Worm (Caenorhabditis elegans) whole organism, young adult: ENCODE measurements around the gene F54H5.5.

Source experiments
- F33H1.4 ChIP-seq: fragments of 200-800 bp; sonication (Bioruptor generic); IDR thresholded peaks from 2 replicates; pipeline ENCODE4 v1.3.6; 2022; ENCODE audit warnings: missing genetic modification reagents, missing genetic modification characterization, missing compliant biosample characterization
- F39B2.1 ChIP-seq: fragments of 200-800 bp; sonication (Bioruptor generic); IDR thresholded peaks from 2 replicates; pipeline ENCODE4 v1.3.6; 2022; ENCODE audit warnings: missing genetic modification reagents, missing genetic modification characterization, missing compliant biosample characterization
- T07F8.4 ChIP-seq: sonication (generic microtip); optimal IDR thresholded peaks from 2 replicates; lab custom pipeline; 2016; ENCODE audit warnings: mild to moderate bottlenecking, missing genetic modification characterization, moderate library complexity, missing compliant biosample characterization
- ccch-3 ChIP-seq: fragments of 200-800 bp; sonication (Bioruptor generic); optimal IDR thresholded peaks from 2 replicates; lab custom pipeline; 2018; ENCODE audit warnings: mild to moderate bottlenecking, missing genetic modification characterization, missing compliant biosample characterization
- ets-4 ChIP-seq: fragments of 200-800 bp; sonication (Bioruptor generic); optimal IDR thresholded peaks from 2 replicates; lab custom pipeline; 2018; ENCODE audit warnings: mild to moderate bottlenecking, missing genetic modification characterization, missing compliant biosample characterization
- lin-35 ChIP-seq, 3 experiments: fragments of 150-350 bp in 2 of 3; sonication (generic microtip) in 1 of 3; optimal IDR thresholded peaks; 2 replicates each; lab custom pipeline; 2014 to 2018; ENCODE audit warnings: missing biosample characterization in 3 of 3, missing genetic modification characterization in 3 of 3, missing genetic modification reagents in 3 of 3
- madf-8 ChIP-seq: fragments of 200-800 bp; sonication (Bioruptor generic); conservative IDR thresholded peaks from 2 replicates; pipeline ENCODE4 v1.3.6; 2022; ENCODE audit warnings: missing genetic modification reagents, missing genetic modification characterization, missing compliant biosample characterization
- nfya-1 ChIP-seq: sonication (generic microtip); optimal IDR thresholded peaks from 2 replicates; lab custom pipeline; 2017; ENCODE audit warnings: antibody characterized with exemption, missing compliant biosample characterization, missing genetic modification characterization, borderline replicate concordance; ENCODE audit not compliant: insufficient read depth
- nfya-2 ChIP-seq: fragments of 200-800 bp; sonication (Bioruptor generic); IDR thresholded peaks from 2 replicates; pipeline ENCODE4 v1.3.6; 2022; ENCODE audit warnings: missing genetic modification reagents, missing genetic modification characterization, missing compliant biosample characterization
- pha-4 ChIP-seq: fragments of 150-350 bp; sonication (generic microtip); optimal IDR thresholded peaks from 2 replicates; lab custom pipeline; 2014; ENCODE audit warnings: missing biosample characterization, missing genetic modification reagents, missing genetic modification characterization
- tbx-9 ChIP-seq: sonication (generic microtip); optimal IDR thresholded peaks from 2 replicates; lab custom pipeline; 2016; ENCODE audit warnings: borderline replicate concordance, missing genetic modification characterization, inconsistent platforms, missing compliant biosample characterization
- ztf-18 ChIP-seq: sonication (generic microtip); optimal IDR thresholded peaks from 2 replicates; lab custom pipeline; 2016; ENCODE audit warnings: missing genotype, mild to moderate bottlenecking, missing genetic modification characterization, missing compliant biosample characterization
- ztf-28 ChIP-seq: fragments of 200-800 bp; sonication (Bioruptor generic); IDR thresholded peaks from 2 replicates; pipeline ENCODE4 v1.3.6; 2022; ENCODE audit warnings: missing genetic modification reagents, missing genetic modification characterization, missing compliant biosample characterization

ce11 chrII:6598050-6598449 is 29.0 kb downstream of the F54H5.5 start, which contains the start of gene dnj-8:
- TF ChIP-seq ztf-28 (GFP tag; lab: Robert Waterston, UW) = no peak
- no peak for TF ChIP-seq ccch-3 (GFP tag; lab: Kevin White, UChicago)
- no peak for TF ChIP-seq nfya-1 (tag; lab: Kevin White, UChicago)
- no peak for TF ChIP-seq nfya-2
- TF ChIP-seq pha-4 = no peak
- no peak for TF ChIP-seq ztf-18 (tag; lab: Kevin White, UChicago)
- TF ChIP-seq T07F8.4 (tag; lab: Kevin White, UChicago) = no peak
- no peak for TF ChIP-seq F33H1.4
- no peak for TF ChIP-seq tbx-9 (tag; lab: Kevin White, UChicago)
- no peak for TF ChIP-seq ets-4 (GFP tag; lab: Kevin White, UChicago)
- no peak for TF ChIP-seq F39B2.1 (GFP tag; lab: Robert Waterston, UW)
- no peak for TF ChIP-seq madf-8
- TF ChIP-seq lin-35 (GFP tag; optimal IDR thresholded peaks at IDR 0.05; lab: Kevin White, UChicago) = no peak
